3 fruit fly cellular contexts compared by ENCODE assay signal in the genomic region with DNA sequence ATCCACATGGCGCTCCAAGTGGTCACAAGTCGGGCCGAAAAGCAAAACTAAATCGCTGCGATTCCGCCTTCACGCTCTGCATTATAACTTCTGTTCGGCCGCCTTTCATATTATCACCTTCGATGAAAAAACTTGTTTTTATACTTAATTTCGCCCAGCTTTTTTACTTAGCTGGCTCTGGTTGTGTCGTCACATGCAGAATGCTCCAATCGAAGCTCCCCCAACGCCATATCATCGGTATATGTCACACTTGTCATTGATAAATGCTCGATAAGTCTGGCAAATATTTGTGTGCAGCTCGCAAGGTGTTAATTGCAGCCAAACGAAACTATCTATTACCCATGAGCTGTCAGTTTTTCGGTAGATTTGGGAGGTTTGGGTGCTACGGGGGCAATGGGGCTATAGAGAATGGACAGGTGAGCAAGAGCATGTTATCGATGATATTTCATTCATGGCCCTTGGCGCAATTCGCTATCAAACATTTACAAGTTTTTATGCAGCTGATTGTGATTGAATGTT.
A peak's percentile ranks its signal among the peaks of the same experiment; 100 is the strongest.
TF ChIP-seq lines count a peak whose summit lies in the region.

A gene (minus strand): TSS at position 51 of the 519 bp plus-strand sequence.

- TF ChIP-seq CTCF in whole organism, embryonic (GFP tag; optimal IDR thresholded peaks at IDR 0.05; lab: Kevin White, UChicago), result no peak

TF ChIP-seq in whole organism, adult, 20 proteins besides CTCF, POLR2A, EP300 and RAD21:
- TF ChIP-seq Mnt (GFP tag; optimal IDR thresholded peaks at IDR 0.05; lab: Kevin White, UChicago), result no peak
- no peak for TF ChIP-seq Hr96 (GFP tag; optimal IDR thresholded peaks at IDR 0.05; lab: Kevin White, UChicago)
- peak; percentile 27 for TF ChIP-seq cic (GFP tag; optimal IDR thresholded peaks at IDR 0.05; lab: Kevin White, UChicago)

TF ChIP-seq in whole organism, embryonic, 481 proteins besides CTCF, POLR2A, EP300 and RAD21:
- TF ChIP-seq CG12659 (GFP tag; optimal IDR thresholded peaks at IDR 0.05; lab: Kevin White, UChicago) (no peak), chinmo (GFP tag; IDR thresholded peaks at IDR 0.05; lab: Robert Waterston, UW; ENCODE audit: partially characterized antibody) (0 out of 4 replicates have a peak, but pooled peaks have one; percentile 48), lab (GFP tag; optimal IDR thresholded peaks at IDR 0.05; lab: Kevin White, UChicago) (peak; percentile 79)
TF ChIP-seq in whole organism, embryonic: peak in this region for 2.

TF ChIP-seq in whole organism, prepupa, 60 proteins besides CTCF, POLR2A, EP300 and RAD21:
- TF ChIP-seq Eip75B (GFP tag; optimal IDR thresholded peaks at IDR 0.05; lab: Kevin White, UChicago) (no peak), fkh (GFP tag; optimal IDR thresholded peaks at IDR 0.05; lab: Kevin White, UChicago) (peak; percentile 59), esn (GFP tag; optimal IDR thresholded peaks at IDR 0.05; lab: Kevin White, UChicago) (no peak), CG6276 (GFP tag; optimal IDR thresholded peaks at IDR 0.05; lab: Kevin White, UChicago) (no peak), CG3919 (GFP tag; optimal IDR thresholded peaks at IDR 0.05; lab: Kevin White, UChicago) (no peak), acj6 (GFP tag; optimal IDR thresholded peaks at IDR 0.05; lab: Kevin White, UChicago) (no peak), Hr39 (GFP tag; optimal IDR thresholded peaks at IDR 0.05; lab: Kevin White, UChicago) (no peak), CG11902 (GFP tag; optimal IDR thresholded peaks at IDR 0.05; lab: Kevin White, UChicago) (no peak)
TF ChIP-seq in whole organism, prepupa: peak in this region for 1.
